Fruit fly (Drosophila melanogaster): ENCODE results near the gene CG6398.

DNA sequence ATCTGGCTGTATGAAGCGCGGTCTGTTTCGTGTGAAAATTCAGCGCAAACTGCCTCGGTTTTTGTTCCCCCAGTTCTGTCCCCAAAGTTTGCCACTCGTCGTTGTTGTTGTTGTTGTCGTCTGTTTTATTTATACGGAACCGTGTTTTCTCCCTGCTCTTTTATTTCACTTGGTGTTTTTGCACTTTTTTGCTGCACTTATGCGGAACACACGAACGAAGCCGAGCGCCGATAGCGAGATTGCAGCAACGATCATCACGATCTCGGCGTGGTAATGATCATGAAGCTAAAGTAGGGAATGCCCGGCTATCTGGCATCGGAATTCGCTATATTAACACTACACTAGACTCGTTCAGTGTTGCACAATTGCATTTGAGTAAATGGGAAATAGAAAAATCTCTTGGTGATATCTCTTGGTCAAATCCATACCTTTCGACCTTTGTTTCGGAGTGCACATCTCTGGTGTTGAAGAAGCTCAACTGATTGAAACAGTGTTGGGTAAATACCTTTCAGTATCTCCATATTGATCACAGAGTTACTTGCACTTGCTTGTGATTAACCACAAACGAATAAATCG, 44.5 kb downstream of the CG6398 start:
- TF ChIP-seq CG8478 (optimal IDR thresholded peaks at IDR 0.05) (no peak), CTCF (optimal IDR thresholded peaks at IDR 0.05) (no peak)
